Fruit fly (Drosophila melanogaster) whole organism, embryonic: ENCODE measurements around the gene CG1545.

Source experiments
- BtbVII ChIP-seq: fragments of 200-800 bp; sonication (Bioruptor generic); optimal IDR thresholded peaks from 3 replicates; lab custom pipeline; 2017; ENCODE audit warnings: missing biosample characterization, mild to moderate bottlenecking, missing genetic modification characterization
- CG12391 ChIP-seq: fragments of 200-800 bp; sonication (Bioruptor generic); optimal IDR thresholded peaks from 3 replicates; lab custom pipeline; 2018; ENCODE audit warnings: missing biosample characterization, mild to moderate bottlenecking, missing genetic modification characterization, moderate library complexity
- CG13287 ChIP-seq: fragments of 200-800 bp; sonication (Bioruptor generic); IDR thresholded peaks from 2 replicates; pipeline ENCODE4 v1.3.6; 2022; ENCODE audit warnings: missing biosample characterization, missing genetic modification characterization; ENCODE audit not compliant: partially characterized antibody
- CG14441 ChIP-seq: fragments of 200-800 bp; sonication (Bioruptor generic); IDR thresholded peaks from 2 replicates; pipeline ENCODE4 v1.3.6; 2022; ENCODE audit warnings: missing biosample characterization, missing genetic modification characterization
- CG15696 ChIP-seq: fragments of 200-800 bp; sonication (Bioruptor generic); optimal IDR thresholded peaks from 2 replicates; lab custom pipeline; 2019; ENCODE audit warnings: missing biosample characterization, mild to moderate bottlenecking, missing genetic modification characterization, moderate library complexity
- CG16813 ChIP-seq: fragments of 200-800 bp; sonication (Bioruptor generic); IDR thresholded peaks from 3 replicates; pipeline ENCODE4 v1.3.6; 2022; ENCODE audit warnings: missing biosample characterization, missing genetic modification characterization; ENCODE audit not compliant: partially characterized antibody
- CG2116 ChIP-seq: fragments of 200-800 bp; sonication (Bioruptor generic); optimal IDR thresholded peaks from 3 replicates; lab custom pipeline; 2018; ENCODE audit warnings: missing biosample characterization, mild to moderate bottlenecking, missing genetic modification characterization
- CG2129 ChIP-seq: fragments of 200-800 bp; sonication (Bioruptor generic); IDR thresholded peaks from 2 replicates; pipeline ENCODE4 v1.3.6; 2022; ENCODE audit warnings: missing biosample characterization, missing genetic modification characterization; ENCODE audit not compliant: partially characterized antibody
- CG30431 ChIP-seq: fragments of 200-800 bp; sonication (Bioruptor generic); optimal IDR thresholded peaks from 2 replicates; lab custom pipeline; 2017; ENCODE audit warnings: missing biosample characterization, missing genetic modification characterization
- CG32532 ChIP-seq: fragments of 200-800 bp; sonication (Bioruptor generic); IDR thresholded peaks from 2 replicates; pipeline ENCODE4 v1.3.6; 2022; ENCODE audit warnings: missing biosample characterization, missing genetic modification characterization
- CG33213 ChIP-seq: fragments of 200-800 bp; sonication (Bioruptor generic); optimal IDR thresholded peaks from 3 replicates; lab custom pipeline; 2016; ENCODE audit warnings: missing biosample characterization, missing genetic modification characterization
- CG34376 ChIP-seq: fragments of 200-800 bp; sonication (Bioruptor generic); optimal IDR thresholded peaks from 2 replicates; lab custom pipeline; 2018; ENCODE audit warnings: missing biosample characterization, mild to moderate bottlenecking, missing genetic modification characterization
- CG3726 ChIP-seq: fragments of 200-800 bp; sonication (Bioruptor generic); IDR thresholded peaks from 3 replicates; pipeline ENCODE4, ENCODE4 v1.3.6; 2022; ENCODE audit warnings: missing biosample characterization, missing genetic modification characterization
- CG4424 ChIP-seq: fragments of 200-800 bp; sonication (Bioruptor generic); optimal IDR thresholded peaks from 3 replicates; lab custom pipeline; 2016; ENCODE audit warnings: missing biosample characterization, missing genetic modification characterization
- CG5245 ChIP-seq: fragments of 200-800 bp; sonication (Bioruptor generic); optimal IDR thresholded peaks from 3 replicates; lab custom pipeline; 2016; ENCODE audit warnings: missing biosample characterization, missing genetic modification characterization
- CG6689 ChIP-seq: fragments of 200-800 bp; sonication (Bioruptor generic); IDR thresholded peaks from 2 replicates; pipeline ENCODE4 v1.3.6; 2022; ENCODE audit warnings: missing biosample characterization, missing genetic modification characterization
- CG6791 ChIP-seq: fragments of 200-800 bp; sonication (Bioruptor generic); IDR thresholded peaks from 3 replicates; pipeline ENCODE4 v1.3.6; 2022; ENCODE audit warnings: missing biosample characterization, missing genetic modification characterization; ENCODE audit not compliant: partially characterized antibody
- CG8944 ChIP-seq: fragments of 200-800 bp; sonication (Bioruptor generic); optimal IDR thresholded peaks from 3 replicates; lab custom pipeline; 2016; ENCODE audit warnings: missing biosample characterization, missing genetic modification characterization
- Dll ChIP-seq: fragments of 200-800 bp; sonication (Bioruptor generic); IDR thresholded peaks from 4 replicates; pipeline ENCODE4 v1.3.6; 2022; ENCODE audit warnings: missing biosample characterization, missing genetic modification characterization; ENCODE audit not compliant: partially characterized antibody
- E2f2 ChIP-seq: fragments of 200-800 bp; sonication (Bioruptor generic); IDR thresholded peaks from 2 replicates; pipeline ENCODE4 v1.3.6; 2022; ENCODE audit warnings: missing biosample characterization, missing genetic modification characterization
- ERR ChIP-seq: fragments of 200-800 bp; sonication (Bioruptor generic); optimal IDR thresholded peaks from 2 replicates; lab custom pipeline; 2016; ENCODE audit warnings: missing biosample characterization, missing genetic modification characterization
- HLH54F ChIP-seq: fragments of 200-800 bp; sonication (Bioruptor generic); optimal IDR thresholded peaks from 3 replicates; lab custom pipeline; 2016; ENCODE audit warnings: missing biosample characterization, missing genetic modification characterization
- NC2α ChIP-seq: fragments of 200-800 bp; sonication (Bioruptor generic); optimal IDR thresholded peaks from 2 replicates; lab custom pipeline; 2016; ENCODE audit warnings: missing biosample characterization, missing genetic modification characterization
- Pdp1 ChIP-seq, 2 experiments: fragments of 200-800 bp; sonication (Bioruptor generic); optimal IDR thresholded peaks; 3 replicates each; lab custom pipeline; 2016; ENCODE audit warnings: missing biosample characterization in 2 of 2, missing genetic modification characterization in 2 of 2, mild to moderate bottlenecking in 1 of 2, moderate library complexity in 1 of 2
- Ptx1 ChIP-seq: fragments of 200-800 bp; sonication (Bioruptor generic); IDR thresholded peaks from 2 replicates; pipeline ENCODE4 v1.3.6; 2022; ENCODE audit warnings: missing biosample characterization, missing genetic modification characterization
- Scr ChIP-seq: fragments of 200-800 bp; sonication (Bioruptor generic); IDR thresholded peaks from 2 replicates; pipeline ENCODE4 v1.3.6; 2022; ENCODE audit warnings: missing biosample characterization, missing genetic modification characterization; ENCODE audit not compliant: partially characterized antibody
- ato ChIP-seq: fragments of 200-800 bp; sonication (Bioruptor generic); IDR thresholded peaks from 2 replicates; pipeline ENCODE4 v1.3.6; 2022; ENCODE audit warnings: missing biosample characterization, missing genetic modification characterization; ENCODE audit not compliant: partially characterized antibody
- bbx ChIP-seq: fragments of 200-800 bp; sonication (Bioruptor generic); IDR thresholded peaks from 2 replicates; pipeline ENCODE4 v1.3.6; 2022; ENCODE audit warnings: missing biosample characterization, missing genetic modification characterization; ENCODE audit not compliant: partially characterized antibody
- cwo ChIP-seq: fragments of 200-800 bp; sonication (Bioruptor generic); optimal IDR thresholded peaks from 3 replicates; lab custom pipeline; 2017; ENCODE audit warnings: missing biosample characterization, missing genetic modification characterization, mild to moderate bottlenecking, moderate library complexity, missing genetic modification reagents
- emc ChIP-seq: fragments of 200-800 bp; sonication (Bioruptor generic); optimal IDR thresholded peaks from 2 replicates; lab custom pipeline; 2016; ENCODE audit warnings: missing biosample characterization, missing genetic modification characterization
- exex ChIP-seq: fragments of 200-800 bp; sonication (Bioruptor generic); optimal IDR thresholded peaks from 4 replicates; lab custom pipeline; 2018; ENCODE audit warnings: missing biosample characterization, mild to moderate bottlenecking, missing genetic modification characterization, moderate library complexity
- eyg ChIP-seq: fragments of 200-800 bp; sonication (Bioruptor generic); optimal IDR thresholded peaks from 3 replicates; lab custom pipeline; 2016; ENCODE audit warnings: missing biosample characterization, missing genetic modification characterization
- grn ChIP-seq: fragments of 200-800 bp; sonication (Bioruptor generic); optimal IDR thresholded peaks from 3 replicates; lab custom pipeline; 2017; ENCODE audit warnings: missing biosample characterization, missing genetic modification characterization
- hb ChIP-seq: fragments of 200-800 bp; sonication (Bioruptor generic); IDR thresholded peaks from 3 replicates; pipeline ENCODE4 v1.3.6; 2022; ENCODE audit warnings: missing biosample characterization, missing genetic modification characterization; ENCODE audit not compliant: partially characterized antibody
- hbn ChIP-seq: fragments of 200-800 bp; sonication (Bioruptor generic); IDR thresholded peaks from 2 replicates; pipeline ENCODE4 v1.3.6; 2022; ENCODE audit warnings: missing biosample characterization, missing genetic modification characterization; ENCODE audit not compliant: partially characterized antibody
- ind ChIP-seq: fragments of 200-800 bp; sonication (Bioruptor generic); optimal IDR thresholded peaks from 3 replicates; lab custom pipeline; 2016; ENCODE audit warnings: missing biosample characterization, missing genetic modification characterization
- lilli ChIP-seq: fragments of 200-800 bp; sonication (Bioruptor generic); optimal IDR thresholded peaks from 3 replicates; lab custom pipeline; 2016; ENCODE audit warnings: missing biosample characterization, missing genetic modification characterization
- mirr ChIP-seq: fragments of 200-800 bp; sonication (Bioruptor generic); optimal IDR thresholded peaks from 3 replicates; lab custom pipeline; 2018; ENCODE audit warnings: missing biosample characterization, mild to moderate bottlenecking, missing genetic modification characterization
- p53 ChIP-seq: fragments of 200-800 bp; sonication (Bioruptor generic); optimal IDR thresholded peaks from 2 replicates; lab custom pipeline; 2016; ENCODE audit warnings: missing biosample characterization, missing genetic modification characterization
- pnt ChIP-seq: fragments of 200-800 bp; sonication (Bioruptor generic); optimal IDR thresholded peaks from 3 replicates; lab custom pipeline; 2016; ENCODE audit warnings: missing biosample characterization, missing genetic modification characterization
- salm ChIP-seq: fragments of 200-800 bp; sonication (Bioruptor generic); optimal IDR thresholded peaks from 2 replicates; lab custom pipeline; 2018; ENCODE audit warnings: missing biosample characterization, mild to moderate bottlenecking, missing genetic modification characterization
- sim ChIP-seq: fragments of 200-800 bp; sonication (Bioruptor generic); IDR thresholded peaks from 2 replicates; pipeline ENCODE4 v1.3.6; 2022; ENCODE audit warnings: missing biosample characterization, missing genetic modification characterization
- sna ChIP-seq: fragments of 200-800 bp; sonication (Bioruptor generic); IDR thresholded peaks from 2 replicates; pipeline ENCODE4 v1.3.6; 2022; ENCODE audit warnings: missing biosample characterization, missing genetic modification characterization; ENCODE audit not compliant: partially characterized antibody
- sug ChIP-seq: fragments of 200-800 bp; optimal IDR thresholded peaks from 2 replicates; lab custom pipeline; 2019; ENCODE audit warnings: missing biosample characterization, mild to moderate bottlenecking, missing genetic modification characterization, moderate library complexity
- tio ChIP-seq: fragments of 200-800 bp; sonication (Bioruptor generic); optimal IDR thresholded peaks from 2 replicates; lab custom pipeline; 2017; ENCODE audit warnings: missing biosample characterization, missing genetic modification characterization, inconsistent platforms
- tna ChIP-seq: fragments of 200-800 bp; sonication (Bioruptor generic); IDR thresholded peaks from 2 replicates; pipeline ENCODE4 v1.3.6; 2022; ENCODE audit warnings: missing biosample characterization, missing genetic modification characterization; ENCODE audit not compliant: partially characterized antibody
- unc-4 ChIP-seq: fragments of 200-800 bp; sonication (Bioruptor generic); IDR thresholded peaks from 2 replicates; pipeline ENCODE4 v1.3.6; 2022; ENCODE audit warnings: missing biosample characterization, missing genetic modification characterization; ENCODE audit not compliant: partially characterized antibody
- vnd ChIP-seq: fragments of 200-800 bp; sonication (Bioruptor generic); IDR thresholded peaks from 3 replicates; pipeline ENCODE4 v1.3.6; 2022; ENCODE audit warnings: missing biosample characterization, missing genetic modification characterization; ENCODE audit not compliant: partially characterized antibody

Gene CG1545

dm6 chrX:11095276-11095675 lies 35.9 kb upstream of the CG1545 start:
- TF ChIP-seq cwo (peak; percentile 48), CG14441 (GFP tag; lab: Robert Waterston, UW) (no peak), exex (peak; percentile 79), mirr (GFP tag; lab: Kevin White, UChicago) (peak; percentile 18), sug (tag; lab: Kevin White, UChicago) (peak; percentile 51), CG34376 (peak; percentile 81), grn (GFP tag; lab: Kevin White, UChicago) (peak; percentile 30), tio (no peak), sim (no peak)

- TF ChIP-seq Scr (GFP tag; lab: Robert Waterston, UW) (peak; percentile 80), lilli (GFP tag; lab: Kevin White, UChicago) (no peak), CG13287 (peak; percentile 81), pnt (GFP tag; lab: Kevin White, UChicago) (no peak), tna (GFP tag; lab: Robert Waterston, UW) (peak; percentile 72), ato (GFP tag; lab: Robert Waterston, UW) (peak; percentile 46; the same call in 1 of the 2 replicates), CG12391 (tag; lab: Kevin White, UChicago) (no peak), hbn (peak; percentile 58), ERR (no peak), CG14441 (GFP tag; lab: Robert Waterston, UW) (no peak), CG30431 (no peak), CG6689 (GFP tag; lab: Robert Waterston, UW) (no peak), CG5245 (GFP tag; lab: Kevin White, UChicago) (no peak), salm (tag; lab: Kevin White, UChicago) (no peak), CG3726 (GFP tag; lab: Robert Waterston, UW) (no peak), CG16813 (GFP tag; lab: Robert Waterston, UW) (peak; percentile 66; the same call in 2 of the 3 replicates), p53 (no peak), Ptx1 (no peak), bbx (peak; percentile 68), ind (GFP tag; lab: Kevin White, UChicago) (no peak), Dll (GFP tag; lab: Robert Waterston, UW) (peak; percentile 81), BtbVII (GFP tag; lab: Kevin White, UChicago) (no peak), Pdp1 (GFP tag; optimal IDR thresholded peaks at IDR 0.05; lab: Kevin White, UChicago) (peak in 1 of 2 experiments; percentile 14), unc-4 (peak; percentile 71), CG6791 (GFP tag; lab: Robert Waterston, UW) (peak; percentile 58; the same call in 2 of the 3 replicates), sna (GFP tag; lab: Robert Waterston, UW) (peak; percentile 74), CG4424 (GFP tag; lab: Kevin White, UChicago) (no peak), CG2129 (GFP tag; lab: Robert Waterston, UW) (peak; percentile 36; the same call in 1 of the 2 replicates), CG2116 (GFP tag; lab: Kevin White, UChicago) (peak; percentile 71), emc (GFP tag; lab: Kevin White, UChicago) (no peak), exex (peak; percentile 13), CG32532 (no peak), CG8944 (no peak), eyg (GFP tag; lab: Kevin White, UChicago) (no peak), hb (GFP tag; lab: Robert Waterston, UW) (peak; percentile 65), E2f2 (GFP tag; lab: Robert Waterston, UW) (peak; percentile 57), CG33213 (GFP tag; lab: Kevin White, UChicago) (no peak), NC2α (no peak), vnd (GFP tag; lab: Robert Waterston, UW) (peak; percentile 68), grn (GFP tag; lab: Kevin White, UChicago) (no peak), CG15696 (tag; lab: Kevin White, UChicago) (no peak), HLH54F (GFP tag; lab: Kevin White, UChicago) (no peak)
Observed at dm6 chrX:11092201-11092600, 32.8 kb upstream of the CG1545 start, which contains the start of gene CG2061. CG2061 (plus strand) TSS chrX:11092492.
